Worm (Caenorhabditis elegans) whole organism, L1 larva: Measurements from ENCODE around the gene F55A4.3.

ENCODE experiments used
- C04F5.9 ChIP-seq: sonication (generic microtip); optimal IDR thresholded peaks from 2 replicates; lab custom pipeline; 2016; ENCODE audit warnings: missing genetic modification characterization, missing compliant biosample characterization
- C34B4.2 ChIP-seq: sonication (generic microtip); optimal IDR thresholded peaks from 2 replicates; lab custom pipeline; 2017; ENCODE audit warnings: mild to moderate bottlenecking, missing genetic modification characterization, missing compliant biosample characterization
- Y116A8C.19 ChIP-seq: sonication (generic microtip); optimal IDR thresholded peaks from 2 replicates; lab custom pipeline; 2016; ENCODE audit warnings: missing compliant biosample characterization, missing genetic modification characterization, borderline replicate concordance
- aha-1 ChIP-seq: fragments of 150-350 bp; optimal IDR thresholded peaks from 2 replicates; lab custom pipeline; 2014; ENCODE audit warnings: missing biosample characterization, missing genetic modification characterization
- alr-1 ChIP-seq: fragments of 200-800 bp; sonication (Bioruptor generic); optimal IDR thresholded peaks from 2 replicates; lab custom pipeline; 2018; ENCODE audit warnings: borderline replicate concordance, mild to moderate bottlenecking, missing genetic modification characterization, missing compliant biosample characterization
- aly-2 ChIP-seq: fragments of 150-350 bp; optimal IDR thresholded peaks from 2 replicates; lab custom pipeline; 2014; ENCODE audit warnings: missing biosample characterization, missing genetic modification characterization
- ama-1 ChIP-seq: fragments of 150-350 bp; optimal IDR thresholded peaks from 2 replicates; lab custom pipeline; 2014
- blmp-1 ChIP-seq: fragments of 150-350 bp; optimal IDR thresholded peaks from 2 replicates; lab custom pipeline; 2014; ENCODE audit warnings: missing biosample characterization, missing genetic modification characterization
- ceh-63 ChIP-seq: fragments of 200-800 bp; sonication (Bioruptor generic); optimal IDR thresholded peaks from 2 replicates; lab custom pipeline; 2018; ENCODE audit warnings: mild to moderate bottlenecking, missing genetic modification characterization, missing compliant biosample characterization
- ceh-8 ChIP-seq: fragments of 200-800 bp; sonication (Bioruptor generic); optimal IDR thresholded peaks from 2 replicates; lab custom pipeline; 2018; ENCODE audit warnings: mild to moderate bottlenecking, missing genetic modification characterization, moderate library complexity, missing compliant biosample characterization
- ceh-90 ChIP-seq: sonication (generic microtip); optimal IDR thresholded peaks from 2 replicates; lab custom pipeline; 2016; ENCODE audit warnings: missing genetic modification characterization, missing compliant biosample characterization
- ces-1 ChIP-seq: fragments of 150-350 bp; optimal IDR thresholded peaks from 2 replicates; lab custom pipeline; 2014; ENCODE audit warnings: missing biosample characterization, missing genetic modification reagents, missing genetic modification characterization
- dsc-1 ChIP-seq: sonication (generic microtip); optimal IDR thresholded peaks from 2 replicates; lab custom pipeline; 2016; ENCODE audit warnings: mild to moderate bottlenecking, missing genetic modification characterization, missing compliant biosample characterization
- efl-3 ChIP-seq: fragments of 200-800 bp; sonication (Bioruptor generic); optimal IDR thresholded peaks from 2 replicates; lab custom pipeline; 2018; ENCODE audit warnings: mild to moderate bottlenecking, missing genetic modification characterization, missing compliant biosample characterization
- egl-13 ChIP-seq: sonication (generic microtip); optimal IDR thresholded peaks from 2 replicates; lab custom pipeline; 2016; ENCODE audit warnings: missing genotype, missing genetic modification reagents, missing genetic modification characterization, missing compliant biosample characterization
- egl-27 ChIP-seq, 2 experiments: fragments of 150-350 bp in 1 of 2; sonication (generic microtip); optimal IDR thresholded peaks; 3 replicates each; lab custom pipeline; 2017 to 2018; ENCODE audit warnings: missing biosample characterization in 2 of 2, missing genetic modification characterization in 2 of 2, missing genetic modification reagents in 2 of 2
- elt-2 ChIP-seq: sonication (generic microtip); optimal IDR thresholded peaks from 2 replicates; lab custom pipeline; 2016; ENCODE audit warnings: missing genetic modification characterization, mild to moderate bottlenecking, inconsistent platforms, missing compliant biosample characterization, missing genetic modification reagents
- elt-3 ChIP-seq, 6 experiments: fragments of 150-350 bp in 1 of 6; sonication (generic microtip); optimal IDR thresholded peaks; 2 replicates each; lab custom pipeline; 2017 to 2018; ENCODE audit warnings: missing biosample characterization in 6 of 6, missing genetic modification characterization in 6 of 6, inconsistent platforms in 1 of 6
- ets-5 ChIP-seq: fragments of 200-800 bp; sonication (Bioruptor generic); IDR thresholded peaks from 2 replicates; pipeline ENCODE4 v1.3.6; 2022; ENCODE audit warnings: missing genetic modification characterization, missing compliant biosample characterization
- fkh-10 ChIP-seq: sonication (generic microtip); optimal IDR thresholded peaks from 2 replicates; lab custom pipeline; 2017; ENCODE audit warnings: missing biosample characterization, missing genetic modification reagents, missing genetic modification characterization
- fkh-8 ChIP-seq: sonication (generic microtip); optimal IDR thresholded peaks from 2 replicates; lab custom pipeline; 2016; ENCODE audit warnings: mild to moderate bottlenecking, missing genetic modification characterization, missing compliant biosample characterization
- hpl-2 ChIP-seq: fragments of 150-350 bp; optimal IDR thresholded peaks from 2 replicates; lab custom pipeline; 2014; ENCODE audit warnings: missing biosample characterization, missing genetic modification reagents, missing genetic modification characterization
- isw-1 ChIP-seq: fragments of 200-800 bp; sonication (Bioruptor generic); IDR thresholded peaks from 2 replicates; pipeline ENCODE4 v1.3.6; 2022; ENCODE audit warnings: missing genetic modification characterization, missing compliant biosample characterization
- jun-1 ChIP-seq: fragments of 150-350 bp; optimal IDR thresholded peaks from 2 replicates; lab custom pipeline; 2014; ENCODE audit warnings: missing biosample characterization, missing genetic modification reagents, missing genetic modification characterization
- lin-14 ChIP-seq: fragments of 200-800 bp; sonication (Bioruptor generic); optimal IDR thresholded peaks from 2 replicates; lab custom pipeline; 2018; ENCODE audit warnings: mild to moderate bottlenecking, missing genetic modification characterization, moderate library complexity, missing compliant biosample characterization
- lin-15B ChIP-seq: fragments of 150-350 bp; sonication (generic microtip); optimal IDR thresholded peaks from 3 replicates; lab custom pipeline; 2014; ENCODE audit warnings: missing biosample characterization, missing genetic modification characterization
- lin-35 ChIP-seq, 2 experiments: fragments of 150-350 bp; optimal IDR thresholded peaks; 2 replicates each; lab custom pipeline; 2014; ENCODE audit warnings: missing biosample characterization in 2 of 2, missing genetic modification characterization in 2 of 2, missing genetic modification reagents in 2 of 2
- lir-3 ChIP-seq: sonication (generic microtip); optimal IDR thresholded peaks from 2 replicates; lab custom pipeline; 2016; ENCODE audit warnings: mild to moderate bottlenecking, missing genetic modification characterization, moderate library complexity, missing compliant biosample characterization; ENCODE audit not compliant: poor library complexity
- mab-9 ChIP-seq: fragments of 200-800 bp; sonication (Bioruptor generic); IDR thresholded peaks from 2 replicates; pipeline ENCODE4 v1.3.6; 2022; ENCODE audit warnings: missing genetic modification reagents, missing genetic modification characterization, missing compliant biosample characterization
- mdl-1 ChIP-seq, 2 experiments: fragments of 150-350 bp; optimal IDR thresholded peaks; 2 replicates each; lab custom pipeline; 2014 to 2017; ENCODE audit warnings: missing biosample characterization in 2 of 2, missing genetic modification characterization in 2 of 2, inconsistent platforms in 1 of 2
- mep-1 ChIP-seq: fragments of 150-350 bp; optimal IDR thresholded peaks from 2 replicates; lab custom pipeline; 2014; ENCODE audit warnings: missing biosample characterization, missing genetic modification characterization
- nhr-11 ChIP-seq: fragments of 150-350 bp; optimal IDR thresholded peaks from 2 replicates; lab custom pipeline; 2014; ENCODE audit warnings: missing biosample characterization, missing genetic modification characterization
- nhr-12 ChIP-seq: sonication (generic microtip); optimal IDR thresholded peaks from 2 replicates; lab custom pipeline; 2017; ENCODE audit warnings: missing biosample characterization, missing genetic modification characterization
- nhr-20 ChIP-seq: sonication (generic microtip); optimal IDR thresholded peaks from 2 replicates; lab custom pipeline; 2016; ENCODE audit warnings: mild to moderate bottlenecking, missing genetic modification characterization, missing compliant biosample characterization
- nhr-28 ChIP-seq: fragments of 150-350 bp; optimal IDR thresholded peaks from 2 replicates; lab custom pipeline; 2014; ENCODE audit warnings: missing biosample characterization, missing genetic modification characterization
- nhr-47 ChIP-seq: sonication (generic microtip); optimal IDR thresholded peaks from 2 replicates; lab custom pipeline; 2016; ENCODE audit warnings: mild to moderate bottlenecking, missing genetic modification characterization, moderate library complexity, missing compliant biosample characterization
- nhr-84 ChIP-seq: sonication (generic microtip); optimal IDR thresholded peaks from 2 replicates; lab custom pipeline; 2017; ENCODE audit warnings: missing biosample characterization, missing genetic modification characterization
- nhr-85 ChIP-seq: sonication (generic microtip); peaks from one replicate; lab custom pipeline; 2016; ENCODE audit warnings: missing genetic modification characterization, inconsistent platforms, missing compliant biosample characterization
- nhr-90 ChIP-seq: sonication (generic microtip); optimal IDR thresholded peaks from 2 replicates; lab custom pipeline; 2016; ENCODE audit warnings: mild to moderate bottlenecking, missing genetic modification characterization, missing compliant biosample characterization; ENCODE audit not compliant: poor library complexity
- pag-3 ChIP-seq: sonication (generic microtip); optimal IDR thresholded peaks from 2 replicates; lab custom pipeline; 2017; ENCODE audit warnings: missing genetic modification characterization, mild to moderate bottlenecking, missing compliant biosample characterization, antibody characterized with exemption, borderline replicate concordance; ENCODE audit not compliant: insufficient read depth
- pax-3 ChIP-seq: fragments of 200-800 bp; sonication (Bioruptor generic); optimal IDR thresholded peaks from 2 replicates; lab custom pipeline; 2018; ENCODE audit warnings: mild to moderate bottlenecking, missing genetic modification characterization, moderate library complexity, missing compliant biosample characterization
- pqm-1 ChIP-seq: sonication (generic microtip); optimal IDR thresholded peaks from 3 replicates; lab custom pipeline; 2017; ENCODE audit warnings: missing biosample characterization, missing genetic modification characterization
- rnt-1 ChIP-seq: sonication (generic microtip); optimal IDR thresholded peaks from 2 replicates; lab custom pipeline; 2016; ENCODE audit warnings: mild to moderate bottlenecking, missing genetic modification characterization, moderate library complexity, missing compliant biosample characterization
- sptf-1 ChIP-seq: fragments of 150-350 bp; optimal IDR thresholded peaks from 2 replicates; lab custom pipeline; 2014; ENCODE audit warnings: missing biosample characterization, missing genetic modification characterization
- swsn-7 ChIP-seq: sonication (generic microtip); optimal IDR thresholded peaks from 2 replicates; lab custom pipeline; 2016; ENCODE audit warnings: missing genetic modification characterization, missing compliant biosample characterization
- tbx-2 ChIP-seq: sonication (generic microtip); optimal IDR thresholded peaks from 2 replicates; lab custom pipeline; 2016; ENCODE audit warnings: missing genetic modification characterization, missing compliant biosample characterization
- unc-130 ChIP-seq: fragments of 150-350 bp; optimal IDR thresholded peaks from 2 replicates; lab custom pipeline; 2017; ENCODE audit warnings: missing biosample characterization, missing genetic modification characterization, inconsistent platforms
- unc-30 ChIP-seq: sonication (generic microtip); optimal IDR thresholded peaks from 2 replicates; lab custom pipeline; 2017; ENCODE audit warnings: missing biosample characterization, missing genetic modification characterization
- unc-86 ChIP-seq: sonication (generic microtip); optimal IDR thresholded peaks from 2 replicates; lab custom pipeline; 2016; ENCODE audit warnings: missing genetic modification characterization, missing compliant biosample characterization
- unc-98 ChIP-seq: fragments of 200-800 bp; sonication (Bioruptor generic); IDR thresholded peaks from 2 replicates; pipeline ENCODE4 v1.3.6; 2022; ENCODE audit warnings: missing genetic modification characterization, missing compliant biosample characterization
- vab-15 ChIP-seq: sonication (generic microtip); optimal IDR thresholded peaks from 2 replicates; lab custom pipeline; 2017; ENCODE audit warnings: missing genotype, mild to moderate bottlenecking, missing genetic modification characterization, missing compliant biosample characterization
- ztf-4 ChIP-seq: fragments of 150-350 bp; optimal IDR thresholded peaks from 2 replicates; lab custom pipeline; 2014; ENCODE audit warnings: missing biosample characterization, missing genetic modification characterization

F55A4.3 gene

DNA sequence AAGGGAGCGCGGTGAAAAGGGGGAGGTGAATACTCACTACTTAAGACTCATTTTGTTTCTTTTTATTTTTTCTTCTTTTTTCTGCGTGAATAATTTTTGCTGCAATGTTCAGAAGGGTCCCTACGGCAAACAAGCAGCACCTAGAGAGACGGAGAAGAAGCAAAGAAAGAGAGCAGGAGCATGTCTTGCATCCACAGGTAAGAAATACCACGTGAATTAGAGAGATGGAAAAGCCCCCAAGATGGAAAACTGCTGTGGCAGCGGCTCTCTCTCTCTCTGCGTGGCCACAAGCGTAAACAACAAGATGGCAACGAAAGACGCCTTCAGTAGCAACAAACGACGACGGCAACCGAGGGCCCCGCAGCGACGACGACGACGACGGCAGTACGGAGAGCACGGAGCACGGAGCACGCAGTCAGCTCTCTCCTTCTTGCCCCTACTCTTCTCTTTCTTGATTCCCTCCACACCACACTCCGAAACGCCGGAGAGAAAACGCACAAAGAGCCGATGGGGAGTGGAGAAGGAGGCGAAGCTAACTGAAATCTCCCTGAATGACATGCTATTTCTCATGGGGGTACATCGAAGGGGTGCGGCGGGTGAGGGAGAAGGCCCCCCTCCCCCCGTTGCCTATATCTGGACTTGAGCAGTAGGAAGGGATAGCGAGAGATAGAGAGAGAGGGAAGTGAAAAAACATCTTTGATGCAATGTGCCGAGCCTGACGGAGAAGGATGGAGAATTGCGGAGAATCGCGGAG lies 32.1 kb downstream of the F55A4.3 start:
- no peak for TF ChIP-seq vab-15 (tag; lab: Kevin White, UChicago)
- TF ChIP-seq nhr-11 = no peak
- no peak for TF ChIP-seq nhr-12
- TF ChIP-seq nhr-20 (tag; lab: Kevin White, UChicago) = peak; percentile 3
- TF ChIP-seq elt-2 (tag; lab: Kevin White, UChicago) = no peak
- peak; percentile 88 for TF ChIP-seq egl-13 (tag; lab: Kevin White, UChicago)
- TF ChIP-seq lin-35 (GFP tag; optimal IDR thresholded peaks at IDR 0.05; lab: Kevin White, UChicago) = peak in 1 of 2 experiments; percentile 24
- peak; percentile 81 for TF ChIP-seq nhr-47
- no peak for TF ChIP-seq lin-15B (tag; lab: Kevin White, UChicago)
- no peak for TF ChIP-seq unc-130 (tag; lab: Kevin White, UChicago)
- TF ChIP-seq C34B4.2 (tag; lab: Kevin White, UChicago) = no peak
- no peak for TF ChIP-seq elt-3 (tag; optimal IDR thresholded peaks at IDR 0.05; lab: Kevin White, UChicago)
- TF ChIP-seq ama-1 (lab: Kevin White, UChicago) = no peak
- no peak for TF ChIP-seq nhr-85
- peak; percentile 41 for TF ChIP-seq isw-1 (GFP tag; lab: Robert Waterston, UW)
- no peak for TF ChIP-seq unc-98 (GFP tag; lab: Robert Waterston, UW)
- peak; percentile 64 for TF ChIP-seq fkh-10 (GFP tag; lab: Kevin White, UChicago)
- TF ChIP-seq mep-1 (tag; lab: Kevin White, UChicago) = peak; percentile 44
- no peak for TF ChIP-seq ceh-8
- TF ChIP-seq nhr-84 = no peak
- peak; percentile 93 for TF ChIP-seq lin-14 (GFP tag; lab: Kevin White, UChicago)
- no peak for TF ChIP-seq sptf-1 (tag; lab: Kevin White, UChicago)
- TF ChIP-seq efl-3 = no peak
- peak; percentile 76 for TF ChIP-seq swsn-7 (tag; lab: Kevin White, UChicago)
- peak; percentile 26 for TF ChIP-seq rnt-1 (tag; lab: Kevin White, UChicago)
- TF ChIP-seq mdl-1 (tag; optimal IDR thresholded peaks at IDR 0.05; lab: Kevin White, UChicago) = no peak
- TF ChIP-seq nhr-90 (tag; lab: Kevin White, UChicago) = no peak
- TF ChIP-seq tbx-2 (tag; lab: Kevin White, UChicago) = peak; percentile 76
- no peak for TF ChIP-seq unc-30 (tag; lab: Kevin White, UChicago)
- no peak for TF ChIP-seq ceh-90 (tag; lab: Kevin White, UChicago)
- TF ChIP-seq fkh-8 = peak; percentile 87
- TF ChIP-seq lir-3 = no peak
- peak; percentile 78 for TF ChIP-seq dsc-1 (tag; lab: Kevin White, UChicago)
- TF ChIP-seq aha-1 (tag; lab: Kevin White, UChicago) = no peak
- TF ChIP-seq nhr-28 (tag; lab: Kevin White, UChicago) = no peak
- no peak for TF ChIP-seq hpl-2 (GFP tag; lab: Kevin White, UChicago)
- no peak for TF ChIP-seq alr-1 (tag; lab: Kevin White, UChicago)
- TF ChIP-seq ztf-4 (tag; lab: Kevin White, UChicago) = peak; percentile 7
- no peak for TF ChIP-seq ets-5 (GFP tag; lab: Robert Waterston, UW)
- peak; percentile 58 for TF ChIP-seq pax-3 (tag; lab: Kevin White, UChicago)
- no peak for TF ChIP-seq blmp-1 (tag; lab: Kevin White, UChicago)
- TF ChIP-seq pqm-1 = no peak
- no peak for TF ChIP-seq Y116A8C.19 (tag; lab: Kevin White, UChicago)
- no peak for TF ChIP-seq C04F5.9 (tag; lab: Kevin White, UChicago)
- TF ChIP-seq aly-2 (tag; lab: Kevin White, UChicago) = no peak
- no peak for TF ChIP-seq egl-27 (tag; optimal IDR thresholded peaks at IDR 0.05; lab: Kevin White, UChicago)
- TF ChIP-seq ces-1 (GFP tag; lab: Kevin White, UChicago) = no peak
- TF ChIP-seq ceh-63 (GFP tag; lab: Kevin White, UChicago) = no peak
- no peak for TF ChIP-seq pag-3 (tag; lab: Kevin White, UChicago)
- TF ChIP-seq jun-1 (tag; lab: Kevin White, UChicago) = peak; percentile 40
- peak; percentile 89 for TF ChIP-seq unc-86 (tag; lab: Kevin White, UChicago)
- peak; percentile 26; the same call in 1 of the 2 replicates for TF ChIP-seq mab-9
